Fruit fly (Drosophila melanogaster): Measurements from ENCODE around the gene Snmp1.
A peak's percentile ranks its signal among the peaks of the same experiment; 100 is the strongest.

Snmp1 gene

DNA sequence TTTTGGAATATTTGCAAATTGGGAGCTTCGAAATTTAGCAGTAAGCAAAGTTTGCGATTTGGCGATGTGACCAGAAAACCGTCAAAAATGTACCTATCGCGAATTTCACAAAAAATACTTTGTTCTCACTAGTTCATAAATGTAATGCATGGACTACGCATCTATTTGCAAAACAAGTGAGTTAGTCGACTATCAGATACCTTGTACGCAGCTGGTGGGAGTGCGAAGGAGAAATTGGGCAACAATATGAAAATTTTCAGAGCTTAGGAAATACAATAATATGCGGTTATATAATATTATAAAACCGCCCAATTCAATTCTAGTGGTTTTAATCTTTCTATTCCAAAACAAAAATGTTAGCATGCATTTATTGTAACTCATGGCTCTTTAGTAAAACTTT, 49.2 kb downstream of the Snmp1 start, which contains the start of gene Bdbt (continued):
- TF ChIP-seq CG6683 (GFP tag; optimal IDR thresholded peaks at IDR 0.05) (no peak), Side (GFP tag; optimal IDR thresholded peaks at IDR 0.05) (peak; percentile 10), twi (tag; optimal IDR thresholded peaks at IDR 0.05) (no peak), tup (GFP tag; optimal IDR thresholded peaks at IDR 0.05) (no peak), CG12155 (GFP tag; optimal IDR thresholded peaks at IDR 0.05) (peak; percentile 21), Blimp-1 (GFP tag; optimal IDR thresholded peaks at IDR 0.05) (no peak), Asciz (GFP tag; optimal IDR thresholded peaks at IDR 0.05) (no peak), CG11085 (GFP tag; IDR thresholded peaks at IDR 0.05) (no peak), sc (optimal IDR thresholded peaks at IDR 0.05) (no peak), sc (GFP tag; optimal IDR thresholded peaks at IDR 0.05) (no peak), CG42726 (GFP tag; IDR thresholded peaks at IDR 0.05; ENCODE audit: partially characterized antibody) (0 out of 2 replicates have a peak, but pooled peaks have one; percentile 24), CG32532 (GFP tag; IDR thresholded peaks at IDR 0.05) (peak; percentile 59), hth (optimal IDR thresholded peaks at IDR 0.05) (no peak), HLH3B (GFP tag; IDR thresholded peaks at IDR 0.05) (peak; percentile 41), ap (GFP tag; IDR thresholded peaks at IDR 0.05) (0 out of 2 replicates have a peak, but pooled peaks have one; percentile 21), cato (GFP tag; optimal IDR thresholded peaks at IDR 0.05; ENCODE audit: borderline replicate concordance) (no peak), CG9817 (tag; optimal IDR thresholded peaks at IDR 0.05) (no peak), CG15514 (GFP tag; optimal IDR thresholded peaks at IDR 0.05) (peak; percentile 81), YL-1 (GFP tag; optimal IDR thresholded peaks at IDR 0.05) (no peak), CG13424 (tag; optimal IDR thresholded peaks at IDR 0.05) (peak; percentile 5), nmo (GFP tag; optimal IDR thresholded peaks at IDR 0.05) (peak; percentile 45), CG18011 (GFP tag; optimal IDR thresholded peaks at IDR 0.05) (no peak), C15 (GFP tag; IDR thresholded peaks at IDR 0.05) (no peak), row (GFP tag; IDR thresholded peaks at IDR 0.05) (peak; percentile 77), klu (GFP tag; IDR thresholded peaks at IDR 0.05) (no peak), CG10462 (GFP tag; optimal IDR thresholded peaks at IDR 0.05) (no peak), Spps (tag; optimal IDR thresholded peaks at IDR 0.05) (no peak), mld (GFP tag; IDR thresholded peaks at IDR 0.05; ENCODE audit: partially characterized antibody) (peak; percentile 83), CG3281 (GFP tag; optimal IDR thresholded peaks at IDR 0.05) (no peak), Nf-YA (GFP tag; IDR thresholded peaks at IDR 0.05) (no peak), CG13624 (GFP tag; optimal IDR thresholded peaks at IDR 0.05) (no peak), ttk (GFP tag; IDR thresholded peaks at IDR 0.05) (no peak), NC2α (GFP tag; optimal IDR thresholded peaks at IDR 0.05) (no peak), CG2120 (GFP tag; optimal IDR thresholded peaks at IDR 0.05) (peak; percentile 69), bigmax (GFP tag; optimal IDR thresholded peaks at IDR 0.05) (no peak), CG18262 (tag; optimal IDR thresholded peaks at IDR 0.05) (no peak), CG11456 (GFP tag; IDR thresholded peaks at IDR 0.05) (no peak), caup (GFP tag; optimal IDR thresholded peaks at IDR 0.05; ENCODE audit: severe bottlenecking) (no peak), zfh2 (GFP tag; optimal IDR thresholded peaks at IDR 0.05) (peak; percentile 62), CG4424 (GFP tag; optimal IDR thresholded peaks at IDR 0.05) (peak; percentile 3), CG8089 (GFP tag; optimal IDR thresholded peaks at IDR 0.05) (no peak), CG43689 (GFP tag; IDR thresholded peaks at IDR 0.05) (no peak), CG1647 (GFP tag; optimal IDR thresholded peaks at IDR 0.05) (no peak), CG7357 (GFP tag; IDR thresholded peaks at IDR 0.05) (peak; percentile 91), CG30431 (GFP tag; optimal IDR thresholded peaks at IDR 0.05) (no peak), Meics (GFP tag; optimal IDR thresholded peaks at IDR 0.05) (no peak), Hmr (GFP tag; optimal IDR thresholded peaks at IDR 0.05) (no peak), CG17328 (GFP tag; IDR thresholded peaks at IDR 0.05) (0 out of 2 replicates have a peak, but pooled peaks have one; percentile 31), stwl (tag; optimal IDR thresholded peaks at IDR 0.05) (peak; percentile 46), E2f1 (GFP tag; IDR thresholded peaks at IDR 0.05) (no peak), yki (optimal IDR thresholded peaks at IDR 0.05) (no peak), CG17612 (GFP tag; IDR thresholded peaks at IDR 0.05) (no peak)
